Worm (Caenorhabditis elegans): ENCODE data around the gene ttr-43.

DNA sequence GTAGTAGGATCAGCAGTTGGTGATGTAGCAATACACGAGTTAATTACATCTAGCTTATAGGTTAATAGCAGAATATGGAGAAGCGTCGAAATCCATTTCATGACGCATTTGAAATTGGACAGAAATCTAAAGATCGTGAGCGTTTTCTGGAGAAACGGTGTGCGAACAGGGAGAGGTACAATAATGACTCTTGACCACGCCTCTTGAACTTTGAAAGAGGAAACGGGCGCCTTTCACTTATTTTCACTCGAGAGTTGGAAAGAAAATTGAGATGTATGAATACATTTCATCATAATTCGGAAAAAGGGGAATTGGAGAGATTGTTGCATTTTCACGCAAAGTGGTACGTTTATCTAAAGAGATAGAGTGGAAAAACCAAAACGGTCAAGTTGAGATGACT, 39.2 kb upstream of the ttr-43 start, which contains the start of gene F56H9.6:
- no peak for TF ChIP-seq hmg-4 (GFP tag; optimal IDR thresholded peaks at IDR 0.05)
- TF ChIP-seq aly-1 (tag; optimal IDR thresholded peaks at IDR 0.05) = no peak
- TF ChIP-seq scrt-1 (GFP tag; IDR thresholded peaks at IDR 0.05) = no peak
- no peak for TF ChIP-seq ama-1 (optimal IDR thresholded peaks at IDR 0.05)
- no peak for TF ChIP-seq tbx-37 (GFP tag; conservative IDR thresholded peaks at IDR 0.05)
- TF ChIP-seq pes-1 (GFP tag; IDR thresholded peaks at IDR 0.05) = no peak
- TF ChIP-seq flt-1 (GFP tag; IDR thresholded peaks at IDR 0.05) = no peak

All from whole organism, early embryonic.